Worm (Caenorhabditis elegans) whole organism, L4/young adult: Measurements from ENCODE around the gene F52D1.2.

ENCODE experiments used
- W03F9.2 ChIP-seq: fragments of 150-350 bp; optimal IDR thresholded peaks from 2 replicates; lab custom pipeline; 2014; ENCODE audit warnings: missing biosample characterization, missing genetic modification characterization
- dao-5 ChIP-seq: sonication (generic microtip); optimal IDR thresholded peaks from 2 replicates; lab custom pipeline; 2016; ENCODE audit warnings: missing genotype, missing genetic modification characterization, moderate library complexity, missing compliant biosample characterization
- him-1 ChIP-seq: sonication (generic microtip); optimal IDR thresholded peaks from 2 replicates; lab custom pipeline; 2016; ENCODE audit warnings: missing genotype, missing genetic modification reagents, missing genetic modification characterization, missing compliant biosample characterization

DNA sequence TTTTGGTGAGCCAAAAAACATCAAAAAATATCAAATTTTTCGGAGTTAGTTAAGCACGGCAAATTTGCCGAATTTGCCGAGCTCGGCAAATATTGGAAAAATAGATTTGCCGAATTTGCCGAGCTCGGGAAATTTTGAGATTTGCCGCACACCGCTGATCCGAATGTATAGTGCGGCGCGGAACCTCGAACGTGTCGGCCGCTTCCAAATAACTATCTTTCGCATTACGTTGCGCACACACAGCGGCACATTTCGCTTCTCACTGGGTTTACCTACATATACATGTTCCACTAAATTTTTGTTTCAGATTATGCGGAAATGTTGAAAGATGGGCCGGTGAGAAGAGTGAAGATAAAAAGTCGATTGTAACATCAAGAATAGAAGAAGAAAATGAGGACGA lies 46.8 kb upstream of the F52D1.2 start:
- TF ChIP-seq him-1 (tag; lab: Kevin White, UChicago) = no peak
- TF ChIP-seq dao-5 = no peak
- TF ChIP-seq W03F9.2 = no peak
